Fruit fly (Drosophila melanogaster) whole organism, adult: ENCODE measurements around the gene CG4022.

Experiments
- CG1620 ChIP-seq: fragments of 200-800 bp; sonication (Bioruptor generic); optimal IDR thresholded peaks from 2 replicates; lab custom pipeline; 2016; ENCODE audit warnings: missing biosample characterization, missing genetic modification characterization
- Mnt ChIP-seq: fragments of 200-800 bp; sonication (Bioruptor generic); optimal IDR thresholded peaks from 2 replicates; lab custom pipeline; 2016; ENCODE audit warnings: missing biosample characterization, mild to moderate bottlenecking, missing genetic modification characterization
- bab1 ChIP-seq: fragments of 200-800 bp; sonication (Bioruptor generic); optimal IDR thresholded peaks from 3 replicates; lab custom pipeline; 2019; ENCODE audit warnings: missing biosample characterization, mild to moderate bottlenecking, missing genetic modification characterization, moderate library complexity
- kay ChIP-seq: fragments of 200-800 bp; sonication (Bioruptor generic); peaks from one replicate; lab custom pipeline; 2016; ENCODE audit warnings: missing biosample characterization, missing genetic modification characterization, borderline replicate concordance

- TF ChIP-seq Mnt (no peak), kay (GFP tag; lab: Kevin White, UChicago) (peak; percentile 97), CG1620 (GFP tag; lab: Kevin White, UChicago) (no peak), bab1 (GFP tag; lab: Kevin White, UChicago) (no peak)
Observed at dm6 chr3L:9424528-9424911, 13.9 kb upstream of the CG4022 start.
